Worm (Caenorhabditis elegans) whole organism, early embryonic: ENCODE data around the gene T03E6.8.
A peak's percentile ranks its signal among the peaks of the same experiment; 100 is the strongest.

ENCODE experiments used
- B0310.2 ChIP-seq: sonication (generic microtip); optimal IDR thresholded peaks from 2 replicates; lab custom pipeline; 2016; ENCODE audit warnings: mild to moderate bottlenecking, missing genetic modification characterization, missing compliant biosample characterization
- F13C5.2 ChIP-seq: sonication (generic microtip); optimal IDR thresholded peaks from 2 replicates; lab custom pipeline; 2017; ENCODE audit warnings: mild to moderate bottlenecking, missing genetic modification characterization, inconsistent platforms, missing compliant biosample characterization
- aly-1 ChIP-seq: sonication (generic microtip); optimal IDR thresholded peaks from 2 replicates; lab custom pipeline; 2016; ENCODE audit warnings: missing genetic modification characterization, missing compliant biosample characterization
- ama-1 ChIP-seq: fragments of 150-350 bp; optimal IDR thresholded peaks from 2 replicates; lab custom pipeline; 2014
- ceh-13 ChIP-seq: fragments of 200-800 bp; sonication (Bioruptor generic); optimal IDR thresholded peaks from 2 replicates; lab custom pipeline; 2018; ENCODE audit warnings: mild to moderate bottlenecking, missing genetic modification characterization, missing compliant biosample characterization
- ceh-36 ChIP-seq: sonication (generic microtip); optimal IDR thresholded peaks from 2 replicates; lab custom pipeline; 2016; ENCODE audit warnings: missing genetic modification characterization, inconsistent platforms, missing compliant biosample characterization
- ets-7 ChIP-seq: sonication (generic microtip); optimal IDR thresholded peaks from 2 replicates; lab custom pipeline; 2016; ENCODE audit warnings: missing genotype, missing genetic modification characterization, missing compliant biosample characterization
- flt-1 ChIP-seq: fragments of 200-800 bp; sonication (Bioruptor generic); IDR thresholded peaks from 2 replicates; pipeline ENCODE4 v1.3.6; 2022; ENCODE audit warnings: missing genetic modification characterization, missing compliant biosample characterization
- hmbx-1 ChIP-seq: sonication (generic microtip); optimal IDR thresholded peaks from 2 replicates; lab custom pipeline; 2016; ENCODE audit warnings: mild to moderate bottlenecking, missing genetic modification characterization, missing compliant biosample characterization
- hmg-4 ChIP-seq: fragments of 200-800 bp; sonication (Bioruptor generic); optimal IDR thresholded peaks from 2 replicates; lab custom pipeline; 2018; ENCODE audit warnings: mild to moderate bottlenecking, missing genetic modification characterization, missing compliant biosample characterization
- hnd-1 ChIP-seq: sonication (generic microtip); optimal IDR thresholded peaks from 2 replicates; lab custom pipeline; 2016; ENCODE audit warnings: missing genetic modification characterization, missing compliant biosample characterization
- pes-1 ChIP-seq: fragments of 200-800 bp; sonication (Bioruptor generic); IDR thresholded peaks from 2 replicates; pipeline ENCODE4 v1.3.6; 2022; ENCODE audit warnings: missing genetic modification reagents, missing genetic modification characterization, missing compliant biosample characterization
- scrt-1 ChIP-seq: fragments of 200-800 bp; sonication (Bioruptor generic); IDR thresholded peaks from 2 replicates; pipeline ENCODE4 v1.3.6; 2022; ENCODE audit warnings: missing genetic modification characterization, missing compliant biosample characterization
- sea-1 ChIP-seq: fragments of 200-800 bp; sonication (Bioruptor generic); conservative IDR thresholded peaks from 2 replicates; pipeline ENCODE4 v1.3.6; 2022; ENCODE audit warnings: missing genetic modification characterization, missing compliant biosample characterization
- tbx-11 ChIP-seq: fragments of 200-800 bp; sonication (Bioruptor generic); IDR thresholded peaks from 2 replicates; pipeline ENCODE4 v1.3.6; 2022; ENCODE audit warnings: missing genetic modification characterization, missing compliant biosample characterization
- tbx-37 ChIP-seq: fragments of 200-800 bp; sonication (Bioruptor generic); conservative IDR thresholded peaks from 2 replicates; pipeline ENCODE4 v1.3.6; 2022; ENCODE audit warnings: missing genetic modification reagents, missing genetic modification characterization, missing compliant biosample characterization
- tra-4 ChIP-seq: sonication (generic microtip); optimal IDR thresholded peaks from 2 replicates; lab custom pipeline; 2017; ENCODE audit warnings: missing genetic modification characterization, missing compliant biosample characterization

T03E6.8 gene

ce11 chrV:16568056-16568455, 34.9 kb downstream of the T03E6.8 start:
- no peak for TF ChIP-seq ets-7 (tag; lab: Kevin White, UChicago)
- no peak for TF ChIP-seq flt-1

ce11 chrV:16565639-16566038, 37.4 kb downstream of the T03E6.8 start, which contains the start of gene sru-45:
sru-45 (plus strand) TSS chrV:16565939.
- no peak for TF ChIP-seq F13C5.2 (tag; lab: Kevin White, UChicago)
- no peak for TF ChIP-seq pes-1 (GFP tag; lab: Robert Waterston, UW)
- TF ChIP-seq tra-4 (tag; lab: Kevin White, UChicago), result no peak
- TF ChIP-seq tbx-37 (GFP tag; lab: Robert Waterston, UW), result no peak
- TF ChIP-seq hmg-4 (GFP tag; lab: Kevin White, UChicago), result no peak
- TF ChIP-seq sea-1 (GFP tag; lab: Robert Waterston, UW), result no peak
- no peak for TF ChIP-seq ets-7 (tag; lab: Kevin White, UChicago)
- no peak for TF ChIP-seq ceh-13 (GFP tag; lab: Kevin White, UChicago)
- TF ChIP-seq aly-1 (tag; lab: Kevin White, UChicago), result no peak
- TF ChIP-seq scrt-1 (GFP tag; lab: Robert Waterston, UW), result no peak
- no peak for TF ChIP-seq tbx-11 (GFP tag; lab: Robert Waterston, UW)
- no peak for TF ChIP-seq ama-1 (lab: Kevin White, UChicago)
- no peak for TF ChIP-seq hnd-1 (tag; lab: Kevin White, UChicago)
- no peak for TF ChIP-seq hmbx-1
- no peak for TF ChIP-seq flt-1
- TF ChIP-seq ceh-36 (tag; lab: Kevin White, UChicago), result no peak
- no peak for TF ChIP-seq B0310.2 (tag; lab: Kevin White, UChicago)

ce11 chrV:16552929-16553328, 50.1 kb downstream of the T03E6.8 start, which contains the start of gene Y32B12B.4:
Y32B12B.4 (plus strand) TSS chrV:16553327.
- TF ChIP-seq tra-4 (tag; lab: Kevin White, UChicago), result no peak
- peak; percentile 2 for TF ChIP-seq ets-7 (tag; lab: Kevin White, UChicago)
- peak; percentile 74 for TF ChIP-seq tbx-11 (GFP tag; lab: Robert Waterston, UW)
- no peak for TF ChIP-seq ama-1 (lab: Kevin White, UChicago)
- no peak for TF ChIP-seq F13C5.2 (tag; lab: Kevin White, UChicago)
- TF ChIP-seq hnd-1 (tag; lab: Kevin White, UChicago), result peak; percentile 13
- peak; percentile 92 for TF ChIP-seq pes-1 (GFP tag; lab: Robert Waterston, UW)
- peak; percentile 54; the same call in 1 of the 2 replicates for TF ChIP-seq sea-1 (GFP tag; lab: Robert Waterston, UW)
- TF ChIP-seq ceh-36 (tag; lab: Kevin White, UChicago), result no peak
- TF ChIP-seq aly-1 (tag; lab: Kevin White, UChicago), result peak; percentile 16
- no peak for TF ChIP-seq flt-1
- peak; percentile 41 for TF ChIP-seq ceh-13 (GFP tag; lab: Kevin White, UChicago)
- TF ChIP-seq hmg-4 (GFP tag; lab: Kevin White, UChicago), result peak; percentile 49
- peak; percentile 5 for TF ChIP-seq B0310.2 (tag; lab: Kevin White, UChicago)
- peak; percentile 79 for TF ChIP-seq tbx-37 (GFP tag; lab: Robert Waterston, UW)
- peak; percentile 82 for TF ChIP-seq scrt-1 (GFP tag; lab: Robert Waterston, UW)
- no peak for TF ChIP-seq hmbx-1
